Fruit fly (Drosophila melanogaster) whole organism, embryonic: ENCODE results near the gene CG5768.

Source experiments
- CG10431 ChIP-seq: fragments of 200-800 bp; sonication (Bioruptor generic); optimal IDR thresholded peaks from 3 replicates; lab custom pipeline; 2018; ENCODE audit warnings: missing biosample characterization, mild to moderate bottlenecking, missing genetic modification characterization
- CG10979 ChIP-seq: fragments of 200-800 bp; sonication (Bioruptor generic); optimal IDR thresholded peaks from 2 replicates; lab custom pipeline; 2018; ENCODE audit warnings: missing biosample characterization, mild to moderate bottlenecking, missing genetic modification characterization, moderate library complexity
- CG11695 ChIP-seq: fragments of 200-800 bp; sonication (Bioruptor generic); IDR thresholded peaks from 3 replicates; pipeline ENCODE4 v1.3.6; 2022; ENCODE audit warnings: missing biosample characterization, missing genetic modification characterization
- CG12219 ChIP-seq: fragments of 200-800 bp; sonication (Bioruptor generic); optimal IDR thresholded peaks from 3 replicates; lab custom pipeline; 2018; ENCODE audit warnings: missing biosample characterization, mild to moderate bottlenecking, missing genetic modification characterization
- CG12236 ChIP-seq: fragments of 200-800 bp; sonication (Bioruptor generic); optimal IDR thresholded peaks from 2 replicates; lab custom pipeline; 2016; ENCODE audit warnings: missing biosample characterization, missing genetic modification characterization
- CG13775 ChIP-seq: fragments of 200-800 bp; sonication (Bioruptor generic); optimal IDR thresholded peaks from 3 replicates; lab custom pipeline; 2017; ENCODE audit warnings: missing biosample characterization, mild to moderate bottlenecking, missing genetic modification characterization
- CG14667 ChIP-seq: fragments of 200-800 bp; sonication (Bioruptor generic); IDR thresholded peaks from 2 replicates; pipeline ENCODE4 v1.3.6; 2022; ENCODE audit warnings: missing biosample characterization, missing genetic modification characterization
- CG15514 ChIP-seq: fragments of 200-800 bp; sonication (Bioruptor generic); optimal IDR thresholded peaks from 3 replicates; lab custom pipeline; 2017; ENCODE audit warnings: missing biosample characterization, missing genetic modification characterization, mild to moderate bottlenecking, moderate library complexity, missing genetic modification reagents
- CG17186 ChIP-seq: fragments of 200-800 bp; sonication (Bioruptor generic); optimal IDR thresholded peaks from 3 replicates; lab custom pipeline; 2017; ENCODE audit warnings: missing biosample characterization, missing genetic modification reagents, missing genetic modification characterization
- CG17328 ChIP-seq: fragments of 200-800 bp; sonication (Bioruptor generic); IDR thresholded peaks from 2 replicates; pipeline ENCODE4 v1.3.6; 2022; ENCODE audit warnings: missing biosample characterization, missing genetic modification characterization
- CG2678 ChIP-seq: fragments of 200-800 bp; sonication (Bioruptor generic); optimal IDR thresholded peaks from 3 replicates; lab custom pipeline; 2019; ENCODE audit warnings: missing biosample characterization, mild to moderate bottlenecking, missing genetic modification characterization, moderate library complexity
- CG2712 ChIP-seq: fragments of 200-800 bp; optimal IDR thresholded peaks from 3 replicates; lab custom pipeline; 2019; ENCODE audit warnings: missing biosample characterization, mild to moderate bottlenecking, missing genetic modification characterization, moderate library complexity
- CG31365 ChIP-seq: fragments of 200-800 bp; sonication (Bioruptor generic); optimal IDR thresholded peaks from 2 replicates; lab custom pipeline; 2018; ENCODE audit warnings: missing biosample characterization, mild to moderate bottlenecking, missing genetic modification characterization
- CG33557 ChIP-seq: fragments of 200-800 bp; sonication (Bioruptor generic); optimal IDR thresholded peaks from 2 replicates; lab custom pipeline; 2019; ENCODE audit warnings: missing biosample characterization, mild to moderate bottlenecking, missing genetic modification characterization, moderate library complexity
- CG34422 ChIP-seq: fragments of 200-800 bp; sonication (Bioruptor generic); IDR thresholded peaks from 3 replicates; pipeline ENCODE4 v1.3.6; 2022; ENCODE audit warnings: missing biosample characterization, missing genetic modification characterization
- CG4730 ChIP-seq: fragments of 200-800 bp; sonication (Bioruptor generic); IDR thresholded peaks from 2 replicates; pipeline ENCODE4 v1.3.6; 2022; ENCODE audit warnings: missing biosample characterization, missing genetic modification characterization
- CG6689 ChIP-seq: fragments of 200-800 bp; sonication (Bioruptor generic); IDR thresholded peaks from 2 replicates; pipeline ENCODE4 v1.3.6; 2022; ENCODE audit warnings: missing biosample characterization, missing genetic modification characterization
- CG6813 ChIP-seq: fragments of 200-800 bp; sonication (Bioruptor generic); optimal IDR thresholded peaks from 2 replicates; lab custom pipeline; 2017; ENCODE audit warnings: missing biosample characterization, missing genetic modification characterization, mild to moderate bottlenecking, moderate library complexity, missing genetic modification reagents
- CG7987 ChIP-seq: fragments of 200-800 bp; sonication (Bioruptor generic); optimal IDR thresholded peaks from 2 replicates; lab custom pipeline; 2018; ENCODE audit warnings: missing biosample characterization, mild to moderate bottlenecking, missing genetic modification characterization, moderate library complexity
- CG8924 ChIP-seq: fragments of 200-800 bp; optimal IDR thresholded peaks from 3 replicates; lab custom pipeline; 2019; ENCODE audit warnings: missing biosample characterization, mild to moderate bottlenecking, missing genetic modification characterization, moderate library complexity
- CG8944 ChIP-seq: fragments of 200-800 bp; sonication (Bioruptor generic); optimal IDR thresholded peaks from 3 replicates; lab custom pipeline; 2016; ENCODE audit warnings: missing biosample characterization, missing genetic modification characterization
- CG9437 ChIP-seq: fragments of 200-800 bp; sonication (Bioruptor generic); optimal IDR thresholded peaks from 2 replicates; lab custom pipeline; 2018; ENCODE audit warnings: missing biosample characterization, mild to moderate bottlenecking, missing genetic modification characterization
- CG9797 ChIP-seq: fragments of 200-800 bp; sonication (Bioruptor generic); optimal IDR thresholded peaks from 3 replicates; lab custom pipeline; 2018; ENCODE audit warnings: missing biosample characterization, mild to moderate bottlenecking, missing genetic modification characterization
- CoRest ChIP-seq: fragments of 200-800 bp; sonication (Bioruptor generic); optimal IDR thresholded peaks from 3 replicates; lab custom pipeline; 2018; ENCODE audit warnings: missing biosample characterization, mild to moderate bottlenecking, missing genetic modification characterization, moderate library complexity
- Dll ChIP-seq: fragments of 200-800 bp; sonication (Bioruptor generic); IDR thresholded peaks from 4 replicates; pipeline ENCODE4 v1.3.6; 2022; ENCODE audit warnings: missing biosample characterization, missing genetic modification characterization; ENCODE audit not compliant: partially characterized antibody
- Dp ChIP-seq: fragments of 200-800 bp; sonication (Bioruptor generic); optimal IDR thresholded peaks from 2 replicates; lab custom pipeline; 2018; ENCODE audit warnings: missing biosample characterization, mild to moderate bottlenecking, missing genetic modification characterization, moderate library complexity
- Drgx ChIP-seq: fragments of 200-800 bp; sonication (Bioruptor generic); IDR thresholded peaks from 2 replicates; pipeline ENCODE4 v1.3.6; 2022; ENCODE audit warnings: missing biosample characterization, missing genetic modification characterization
- Hr78 ChIP-seq, 2 experiments: fragments of 200-800 bp in 1 of 2; fragments of >200 bp in 1 of 2; sonication (Bioruptor generic) in 1 of 2; optimal IDR thresholded peaks; 2 replicates each; lab custom pipeline; 2017 to 2019; ENCODE audit warnings: missing biosample characterization in 2 of 2, missing genetic modification characterization in 2 of 2, mild to moderate bottlenecking in 1 of 2, moderate library complexity in 1 of 2
- Mad ChIP-seq: fragments of 200-800 bp; sonication (Bioruptor generic); optimal IDR thresholded peaks from 2 replicates; lab custom pipeline; 2016; ENCODE audit warnings: missing biosample characterization, missing genetic modification characterization
- Myb ChIP-seq: fragments of 200-800 bp; sonication (Bioruptor generic); optimal IDR thresholded peaks from 2 replicates; lab custom pipeline; 2016; ENCODE audit warnings: missing biosample characterization, missing genetic modification characterization
- NK7.1 ChIP-seq: fragments of 200-800 bp; sonication (Bioruptor generic); optimal IDR thresholded peaks from 3 replicates; lab custom pipeline; 2016; ENCODE audit warnings: missing biosample characterization, missing genetic modification characterization
- Nf-YC ChIP-seq: fragments of 200-800 bp; optimal IDR thresholded peaks from 3 replicates; lab custom pipeline; 2019; ENCODE audit warnings: missing biosample characterization, mild to moderate bottlenecking, missing genetic modification characterization, moderate library complexity
- NfI ChIP-seq: fragments of 200-800 bp; sonication (Bioruptor generic); optimal IDR thresholded peaks from 3 replicates; lab custom pipeline; 2018; ENCODE audit warnings: missing biosample characterization, mild to moderate bottlenecking, missing genetic modification characterization, moderate library complexity
- Oaz ChIP-seq: fragments of 200-800 bp; sonication (Bioruptor generic); IDR thresholded peaks from 2 replicates; pipeline ENCODE4 v1.3.6; 2022; ENCODE audit warnings: missing biosample characterization, missing genetic modification characterization
- Sin3A ChIP-seq: fragments of >200 bp; optimal IDR thresholded peaks from 2 replicates; lab custom pipeline; 2018
- Vsx1 ChIP-seq: fragments of 200-800 bp; sonication (Bioruptor generic); optimal IDR thresholded peaks from 2 replicates; lab custom pipeline; 2017; ENCODE audit warnings: missing biosample characterization, mild to moderate bottlenecking, missing genetic modification characterization, missing genetic modification reagents
- ab ChIP-seq: fragments of 200-800 bp; sonication (Bioruptor generic); optimal IDR thresholded peaks from 2 replicates; lab custom pipeline; 2016; ENCODE audit warnings: missing biosample characterization, missing genetic modification characterization
- ato ChIP-seq: fragments of 200-800 bp; sonication (Bioruptor generic); IDR thresholded peaks from 2 replicates; pipeline ENCODE4 v1.3.6; 2022; ENCODE audit warnings: missing biosample characterization, missing genetic modification characterization; ENCODE audit not compliant: partially characterized antibody
- bab2 ChIP-seq: fragments of 200-800 bp; sonication (Bioruptor generic); optimal IDR thresholded peaks from 2 replicates; lab custom pipeline; 2016; ENCODE audit warnings: missing biosample characterization, missing genetic modification characterization
- bbx ChIP-seq: fragments of 200-800 bp; sonication (Bioruptor generic); IDR thresholded peaks from 2 replicates; pipeline ENCODE4 v1.3.6; 2022; ENCODE audit warnings: missing biosample characterization, missing genetic modification characterization; ENCODE audit not compliant: partially characterized antibody
- dmrt11E ChIP-seq: fragments of 200-800 bp; sonication (Bioruptor generic); optimal IDR thresholded peaks from 3 replicates; lab custom pipeline; 2018; ENCODE audit warnings: missing biosample characterization, mild to moderate bottlenecking, missing genetic modification characterization, moderate library complexity
- h ChIP-seq: fragments of >200 bp; optimal IDR thresholded peaks from 2 replicates; lab custom pipeline; 2017
- kay ChIP-seq: fragments of 200-800 bp; sonication (Bioruptor generic); optimal IDR thresholded peaks from 2 replicates; lab custom pipeline; 2016; ENCODE audit warnings: missing biosample characterization, missing genetic modification characterization
- otp ChIP-seq: fragments of 200-800 bp; sonication (Bioruptor generic); IDR thresholded peaks from 3 replicates; pipeline ENCODE4, ENCODE4 v1.3.6; 2022; ENCODE audit warnings: missing biosample characterization, missing genetic modification characterization
- pita ChIP-seq: fragments of 200-800 bp; sonication (Bioruptor generic); optimal IDR thresholded peaks from 2 replicates; lab custom pipeline; 2017; ENCODE audit warnings: missing biosample characterization, mild to moderate bottlenecking, missing genetic modification characterization
- salm ChIP-seq: fragments of 200-800 bp; sonication (Bioruptor generic); optimal IDR thresholded peaks from 2 replicates; lab custom pipeline; 2018; ENCODE audit warnings: missing biosample characterization, mild to moderate bottlenecking, missing genetic modification characterization
- sd ChIP-seq: fragments of 200-800 bp; sonication (Bioruptor generic); optimal IDR thresholded peaks from 3 replicates; lab custom pipeline; 2018; ENCODE audit warnings: missing biosample characterization, mild to moderate bottlenecking, missing genetic modification characterization, moderate library complexity
- sens ChIP-seq: fragments of 200-800 bp; sonication (Bioruptor generic); peaks from one replicate; lab custom pipeline; 2016; ENCODE audit warnings: missing biosample characterization, missing genetic modification characterization
- ssp ChIP-seq: fragments of 200-800 bp; sonication (Bioruptor generic); IDR thresholded peaks from 2 replicates; pipeline ENCODE4 v1.3.6; 2022; ENCODE audit warnings: missing biosample characterization, missing genetic modification characterization
- stwl ChIP-seq: fragments of 200-800 bp; sonication (Bioruptor generic); optimal IDR thresholded peaks from 3 replicates; lab custom pipeline; 2018; ENCODE audit warnings: missing biosample characterization, mild to moderate bottlenecking, missing genetic modification characterization, moderate library complexity
- trem ChIP-seq: fragments of 200-800 bp; optimal IDR thresholded peaks from 3 replicates; lab custom pipeline; 2019; ENCODE audit warnings: missing biosample characterization, mild to moderate bottlenecking, missing genetic modification characterization, moderate library complexity
- wdn ChIP-seq: fragments of 200-800 bp; sonication (Bioruptor generic); IDR thresholded peaks from 2 replicates; pipeline ENCODE4 v1.3.6; 2022; ENCODE audit warnings: missing biosample characterization, missing genetic modification characterization

Gene CG5768

DNA sequence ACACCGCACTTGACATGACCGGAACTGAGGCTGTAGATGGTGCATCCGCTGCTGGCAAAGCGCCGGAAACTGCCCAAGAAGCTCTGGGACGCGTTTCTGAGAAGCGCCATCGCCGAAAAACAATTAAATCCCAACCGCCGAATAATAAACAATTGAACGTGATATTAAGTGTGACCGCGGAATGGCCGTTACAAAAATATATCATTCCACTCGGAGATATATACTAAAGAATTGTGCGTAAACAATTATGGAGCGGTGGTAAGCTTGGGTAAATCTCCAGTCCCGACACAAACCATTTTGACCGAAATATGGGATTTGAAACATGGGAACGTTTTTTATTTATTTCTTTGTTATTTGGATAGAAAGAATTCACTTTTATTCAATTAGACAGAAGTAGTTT is 30.2 kb downstream of the CG5768 start, which contains the start of gene CG18528 (continued):
- TF ChIP-seq CG12219 (GFP tag; lab: Kevin White, UChicago) (no peak), trem (tag; lab: Kevin White, UChicago) (peak; percentile 49), wdn (no peak), NfI (GFP tag; lab: Kevin White, UChicago) (no peak), sd (tag; lab: Kevin White, UChicago) (no peak), ato (no peak), CG33557 (GFP tag; lab: Kevin White, UChicago) (no peak), sens (GFP tag; lab: Kevin White, UChicago) (peak; percentile 73), CG2678 (no peak), kay (GFP tag; lab: Kevin White, UChicago) (no peak), NK7.1 (GFP tag; lab: Kevin White, UChicago) (no peak), CG9797 (GFP tag; lab: Kevin White, UChicago) (peak; percentile 82), CG17186 (peak; percentile 28), CG10431 (no peak), Myb (GFP tag; lab: Kevin White, UChicago) (peak; percentile 97), Oaz (GFP tag; lab: Robert Waterston, UW) (no peak), CG31365 (tag; lab: Kevin White, UChicago) (no peak), CG4730 (GFP tag; lab: Robert Waterston, UW) (no peak), CG12236 (GFP tag; lab: Kevin White, UChicago) (peak; percentile 3), bab2 (GFP tag; lab: Kevin White, UChicago) (no peak), pita (GFP tag; lab: Kevin White, UChicago) (peak; percentile 87), CG9437 (GFP tag; lab: Kevin White, UChicago) (no peak), dmrt11E (tag; lab: Kevin White, UChicago) (no peak), CG13775 (GFP tag; lab: Kevin White, UChicago) (no peak), CoRest (tag; lab: Kevin White, UChicago) (peak; percentile 64), CG15514 (peak; percentile 51), salm (tag; lab: Kevin White, UChicago) (no peak), CG8924 (tag; lab: Kevin White, UChicago) (peak; percentile 24), h (no peak), Dll (GFP tag; lab: Robert Waterston, UW) (peak; percentile 24; the same call in 1 of the 4 replicates), CG17328 (no peak), Vsx1 (no peak), CG11695 (GFP tag; lab: Robert Waterston, UW) (no peak), ab (GFP tag; lab: Kevin White, UChicago) (no peak), Dp (peak; percentile 61), bbx (GFP tag; lab: Robert Waterston, UW) (0 out of 2 replicates have a peak, but pooled peaks have one; percentile 39), CG6689 (GFP tag; lab: Robert Waterston, UW) (no peak), CG14667 (no peak), ssp (no peak), CG7987 (no peak), stwl (peak; percentile 73), CG6813 (GFP tag; lab: Kevin White, UChicago) (no peak), Drgx (GFP tag; lab: Robert Waterston, UW) (no peak), Hr78 (GFP tag; optimal IDR thresholded peaks at IDR 0.05; lab: Kevin White, UChicago) (no peak), CG34422 (no peak), otp (GFP tag; lab: Robert Waterston, UW) (no peak), Nf-YC (tag; lab: Kevin White, UChicago) (no peak), Mad (GFP tag; lab: Kevin White, UChicago) (no peak), CG8944 (GFP tag; lab: Kevin White, UChicago) (no peak), CG10979 (tag; lab: Kevin White, UChicago) (no peak), Sin3A (lab: Kevin White, UChicago) (peak; percentile 29), CG2712 (tag; lab: Kevin White, UChicago) (no peak)
